Fruit fly (Drosophila melanogaster) whole organism, embryonic: Measurements from ENCODE around the gene PK2-R2.
A peak's percentile ranks its signal among the peaks of the same experiment; 100 is the strongest.

Experiments used
- Abd-B ChIP-seq: fragments of 200-800 bp; sonication (Bioruptor generic); optimal IDR thresholded peaks from 2 replicates; lab custom pipeline; 2018; ENCODE audit warnings: missing biosample characterization, mild to moderate bottlenecking, missing genetic modification characterization, moderate library complexity
- CG10366 ChIP-seq: fragments of 200-800 bp; sonication (Bioruptor generic); IDR thresholded peaks from 2 replicates; pipeline ENCODE4 v1.3.6; 2022; ENCODE audit warnings: missing biosample characterization, missing genetic modification characterization
- CG11695 ChIP-seq: fragments of 200-800 bp; sonication (Bioruptor generic); IDR thresholded peaks from 3 replicates; pipeline ENCODE4 v1.3.6; 2022; ENCODE audit warnings: missing biosample characterization, missing genetic modification characterization
- CG13287 ChIP-seq: fragments of 200-800 bp; sonication (Bioruptor generic); IDR thresholded peaks from 2 replicates; pipeline ENCODE4 v1.3.6; 2022; ENCODE audit warnings: missing biosample characterization, missing genetic modification characterization; ENCODE audit not compliant: partially characterized antibody
- CG14710 ChIP-seq: fragments of 200-800 bp; sonication (Bioruptor generic); optimal IDR thresholded peaks from 3 replicates; lab custom pipeline; 2019; ENCODE audit warnings: missing biosample characterization, mild to moderate bottlenecking, missing genetic modification characterization, moderate library complexity
- CG15696 ChIP-seq: fragments of 200-800 bp; sonication (Bioruptor generic); optimal IDR thresholded peaks from 2 replicates; lab custom pipeline; 2019; ENCODE audit warnings: missing biosample characterization, mild to moderate bottlenecking, missing genetic modification characterization, moderate library complexity
- CG17829 ChIP-seq: fragments of 200-800 bp; optimal IDR thresholded peaks from 2 replicates; lab custom pipeline; 2019; ENCODE audit warnings: missing biosample characterization, mild to moderate bottlenecking, missing genetic modification characterization, moderate library complexity
- CG2875 ChIP-seq: fragments of 200-800 bp; sonication (Bioruptor generic); optimal IDR thresholded peaks from 2 replicates; lab custom pipeline; 2017; ENCODE audit warnings: missing biosample characterization, mild to moderate bottlenecking, missing genetic modification characterization, missing genetic modification reagents
- CG42726 ChIP-seq: fragments of 200-800 bp; sonication (Bioruptor generic); IDR thresholded peaks from 2 replicates; pipeline ENCODE4 v1.3.6; 2022; ENCODE audit warnings: missing biosample characterization, missing genetic modification characterization; ENCODE audit not compliant: partially characterized antibody
- CG6683 ChIP-seq: fragments of 200-800 bp; sonication (Bioruptor generic); optimal IDR thresholded peaks from 2 replicates; lab custom pipeline; 2017; ENCODE audit warnings: missing biosample characterization, mild to moderate bottlenecking, missing genetic modification characterization, missing genetic modification reagents
- CG7786 ChIP-seq: fragments of 200-800 bp; sonication (Bioruptor generic); optimal IDR thresholded peaks from 2 replicates; lab custom pipeline; 2016; ENCODE audit warnings: missing biosample characterization, missing genetic modification characterization
- CG7839 ChIP-seq: fragments of 200-800 bp; sonication (Bioruptor generic); optimal IDR thresholded peaks from 3 replicates; lab custom pipeline; 2018; ENCODE audit warnings: missing biosample characterization, mild to moderate bottlenecking, missing genetic modification characterization, moderate library complexity
- CG7963 ChIP-seq: fragments of 200-800 bp; sonication (Bioruptor generic); IDR thresholded peaks from 3 replicates; pipeline ENCODE4 v1.3.6; 2022; ENCODE audit warnings: missing biosample characterization, missing genetic modification characterization; ENCODE audit not compliant: partially characterized antibody
- Hmr ChIP-seq: fragments of 200-800 bp; sonication (Bioruptor generic); optimal IDR thresholded peaks from 3 replicates; lab custom pipeline; 2017; ENCODE audit warnings: mild to moderate bottlenecking, missing biosample characterization, missing genetic modification reagents, missing genetic modification characterization
- Hr3 ChIP-seq: fragments of 200-800 bp; sonication (Bioruptor generic); optimal IDR thresholded peaks from 3 replicates; lab custom pipeline; 2016; ENCODE audit warnings: missing biosample characterization, missing genetic modification characterization
- Jarid2 ChIP-seq: fragments of 200-800 bp; sonication (Bioruptor generic); optimal IDR thresholded peaks from 3 replicates; lab custom pipeline; 2017; ENCODE audit warnings: mild to moderate bottlenecking, missing biosample characterization, missing genetic modification reagents, missing genetic modification characterization
- Mes4 ChIP-seq: fragments of 200-800 bp; sonication (Bioruptor generic); optimal IDR thresholded peaks from 2 replicates; lab custom pipeline; 2016; ENCODE audit warnings: missing biosample characterization, missing genetic modification characterization
- Opbp ChIP-seq: fragments of 200-800 bp; sonication (Bioruptor generic); IDR thresholded peaks from 3 replicates; pipeline ENCODE4 v1.3.6; 2022; ENCODE audit warnings: missing biosample characterization, missing genetic modification characterization; ENCODE audit not compliant: partially characterized antibody
- Trl ChIP-seq, 3 experiments: fragments of >200 bp in 2 of 3; fragments of 200-800 bp in 1 of 3; sonication (Bioruptor generic) in 1 of 3; optimal IDR thresholded peaks; 2 replicates in 1 of 3; 3 replicates in 2 of 3; lab custom pipeline; 2016 to 2017; ENCODE audit warnings: missing biosample characterization in 1 of 3, missing genetic modification characterization in 1 of 3
- cg ChIP-seq: fragments of 200-800 bp; sonication (Bioruptor generic); optimal IDR thresholded peaks from 3 replicates; lab custom pipeline; 2019; ENCODE audit warnings: missing biosample characterization, mild to moderate bottlenecking, missing genetic modification characterization, moderate library complexity
- chif ChIP-seq, 2 experiments: fragments of 200-800 bp; sonication (Bioruptor generic); optimal IDR thresholded peaks; 3 replicates each; lab custom pipeline; 2016; ENCODE audit warnings: missing biosample characterization in 2 of 2, missing genetic modification characterization in 2 of 2
- chinmo ChIP-seq: fragments of 200-800 bp; sonication (Bioruptor generic); IDR thresholded peaks from 4 replicates; pipeline ENCODE4 v1.3.6; 2022; ENCODE audit warnings: missing biosample characterization, missing genetic modification characterization; ENCODE audit not compliant: partially characterized antibody
- dmrt99B ChIP-seq: fragments of 200-800 bp; sonication (Bioruptor generic); optimal IDR thresholded peaks from 2 replicates; lab custom pipeline; 2018; ENCODE audit warnings: missing biosample characterization, mild to moderate bottlenecking, missing genetic modification characterization, moderate library complexity
- gt ChIP-seq: fragments of 200-800 bp; sonication (Bioruptor generic); IDR thresholded peaks from 2 replicates; pipeline ENCODE4 v1.3.6; 2022; ENCODE audit warnings: missing biosample characterization, missing genetic modification characterization
- nau ChIP-seq: fragments of 200-800 bp; sonication (Bioruptor generic); optimal IDR thresholded peaks from 3 replicates; lab custom pipeline; 2017; ENCODE audit warnings: missing biosample characterization, mild to moderate bottlenecking, missing genetic modification characterization, missing genetic modification reagents
- nerfin-1 ChIP-seq: fragments of 200-800 bp; sonication (Bioruptor generic); optimal IDR thresholded peaks from 3 replicates; lab custom pipeline; 2019; ENCODE audit warnings: missing biosample characterization, mild to moderate bottlenecking, missing genetic modification characterization, moderate library complexity
- nmo ChIP-seq: fragments of 200-800 bp; sonication (Bioruptor generic); optimal IDR thresholded peaks from 2 replicates; lab custom pipeline; 2018; ENCODE audit warnings: missing biosample characterization, mild to moderate bottlenecking, missing genetic modification characterization, moderate library complexity
- oc ChIP-seq: fragments of 200-800 bp; sonication (Bioruptor generic); optimal IDR thresholded peaks from 2 replicates; lab custom pipeline; 2018; ENCODE audit warnings: missing biosample characterization, mild to moderate bottlenecking, missing genetic modification characterization, moderate library complexity
- scrt ChIP-seq: fragments of 200-800 bp; sonication (Bioruptor generic); optimal IDR thresholded peaks from 2 replicates; lab custom pipeline; 2018; ENCODE audit warnings: missing biosample characterization, mild to moderate bottlenecking, missing genetic modification characterization, moderate library complexity
- slbo ChIP-seq: fragments of 200-800 bp; sonication (Bioruptor generic); IDR thresholded peaks from 2 replicates; pipeline ENCODE4 v1.3.6; 2022; ENCODE audit warnings: missing biosample characterization, missing genetic modification characterization
- sna ChIP-seq: fragments of 200-800 bp; sonication (Bioruptor generic); IDR thresholded peaks from 2 replicates; pipeline ENCODE4 v1.3.6; 2022; ENCODE audit warnings: missing biosample characterization, missing genetic modification characterization; ENCODE audit not compliant: partially characterized antibody
- trem ChIP-seq: fragments of 200-800 bp; optimal IDR thresholded peaks from 3 replicates; lab custom pipeline; 2019; ENCODE audit warnings: missing biosample characterization, mild to moderate bottlenecking, missing genetic modification characterization, moderate library complexity
- wdn ChIP-seq: fragments of 200-800 bp; sonication (Bioruptor generic); IDR thresholded peaks from 2 replicates; pipeline ENCODE4 v1.3.6; 2022; ENCODE audit warnings: missing biosample characterization, missing genetic modification characterization
- wek ChIP-seq: fragments of 200-800 bp; sonication (Bioruptor generic); optimal IDR thresholded peaks from 3 replicates; lab custom pipeline; 2018; ENCODE audit warnings: missing biosample characterization, mild to moderate bottlenecking, missing genetic modification characterization, moderate library complexity

The PK2-R2 gene

dm6 chr3R:13305318-13305899 lies 28.6 kb downstream of the PK2-R2 start (continued):
- TF ChIP-seq nerfin-1 (tag; lab: Kevin White, UChicago) (no peak), CG6683 (GFP tag; lab: Kevin White, UChicago) (no peak), CG11695 (GFP tag; lab: Robert Waterston, UW) (no peak), Abd-B (GFP tag; lab: Kevin White, UChicago) (peak; percentile 12), CG7963 (GFP tag; lab: Robert Waterston, UW) (no peak), oc (tag; lab: Kevin White, UChicago) (peak; percentile 36), Opbp (GFP tag; lab: Robert Waterston, UW) (no peak)

dm6 chr3R:13304512-13305069 lies 29.4 kb downstream of the PK2-R2 start:
- peak; percentile 40; the same call in 1 of the 2 replicates for TF ChIP-seq CG13287
- TF ChIP-seq Trl (optimal IDR thresholded peaks at IDR 0.05; lab: Kevin White, UChicago): peak; percentile 22 to 25
- no peak for TF ChIP-seq Trl (GFP tag; optimal IDR thresholded peaks at IDR 0.05; lab: Kevin White, UChicago)
- TF ChIP-seq slbo: no peak
- TF ChIP-seq Jarid2: peak; percentile 36
- 0 out of 4 replicates have a peak, but pooled peaks have one; percentile 33 for TF ChIP-seq chinmo (GFP tag; lab: Robert Waterston, UW)
- TF ChIP-seq sna (GFP tag; lab: Robert Waterston, UW): 0 out of 2 replicates have a peak, but pooled peaks have one; percentile 24
- no peak for TF ChIP-seq cg
- TF ChIP-seq wek (GFP tag; lab: Kevin White, UChicago): peak; percentile 86

- no peak for TF ChIP-seq CG2875
- no peak for TF ChIP-seq trem
- TF ChIP-seq Hr3 (GFP tag; lab: Kevin White, UChicago): no peak
- TF ChIP-seq scrt (GFP tag; lab: Kevin White, UChicago): no peak
- no peak for TF ChIP-seq gt (GFP tag; lab: Robert Waterston, UW)
- TF ChIP-seq wdn (GFP tag; lab: Robert Waterston, UW): no peak
- TF ChIP-seq nau (GFP tag; lab: Kevin White, UChicago): no peak
- TF ChIP-seq CG42726: no peak
- no peak for TF ChIP-seq oc (tag; lab: Kevin White, UChicago)
- TF ChIP-seq CG15696: no peak
- TF ChIP-seq Hmr: no peak
- no peak for TF ChIP-seq CG17829 (tag; lab: Kevin White, UChicago)
- no peak for TF ChIP-seq CG7839 (tag; lab: Kevin White, UChicago)
- TF ChIP-seq CG14710 (tag; lab: Kevin White, UChicago): no peak
- no peak for TF ChIP-seq CG7786 (GFP tag; lab: Kevin White, UChicago)
- no peak for TF ChIP-seq Mes4
- no peak for TF ChIP-seq dmrt99B (tag; lab: Kevin White, UChicago)
- TF ChIP-seq chif (GFP tag; optimal IDR thresholded peaks at IDR 0.05; lab: Kevin White, UChicago): no peak
- no peak for TF ChIP-seq CG10366 (GFP tag; lab: Robert Waterston, UW)
- TF ChIP-seq nmo (GFP tag; lab: Kevin White, UChicago): no peak
- TF ChIP-seq, all 482 proteins: peak for 0
These were observed 30.8 kb downstream of the PK2-R2 start, which contains the start of gene CG43208 for dm6 chr3R:13303126-13303525. CG43208 (plus strand) TSS chr3R:13303426.
